Worm (Caenorhabditis elegans): Measurements from ENCODE around the gene pals-17.

DNA sequence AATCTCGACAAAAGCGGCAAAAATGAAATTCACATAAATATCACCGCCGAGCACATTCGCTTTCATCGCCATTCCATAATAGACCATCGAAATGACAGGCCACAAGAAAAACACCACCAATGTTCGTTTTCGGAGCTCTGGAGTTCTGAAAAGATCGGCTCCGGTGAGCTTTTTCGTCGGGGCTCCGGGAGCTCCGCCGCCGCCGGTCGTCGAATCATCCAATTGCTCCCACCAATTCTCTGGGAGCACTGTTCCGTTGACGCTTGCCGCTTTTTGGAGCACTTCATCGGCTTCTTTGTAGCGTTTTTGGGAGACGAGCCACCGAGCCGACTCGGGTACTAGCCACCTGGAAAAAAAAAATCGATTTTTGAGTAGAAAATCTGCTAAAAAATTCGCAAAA is 29.8 kb upstream of the pals-17 start:
- TF ChIP-seq lsy-2 (tag; optimal IDR thresholded peaks at IDR 0.05) (no peak), zag-1 (tag; optimal IDR thresholded peaks at IDR 0.05) (no peak), nhr-23 (tag; optimal IDR thresholded peaks at IDR 0.05) (no peak), nhr-11 (tag; optimal IDR thresholded peaks at IDR 0.05) (no peak), lin-39 (tag; optimal IDR thresholded peaks at IDR 0.05) (no peak), nhr-12 (tag; optimal IDR thresholded peaks at IDR 0.05) (no peak), egl-27 (tag; optimal IDR thresholded peaks at IDR 0.05) (no peak), nhr-237 (tag; optimal IDR thresholded peaks at IDR 0.05) (no peak), aly-2 (tag; optimal IDR thresholded peaks at IDR 0.05) (no peak)

Data from whole organism, L2 larva.